Fruit fly (Drosophila melanogaster): ENCODE results near the gene CG16986.

Gene CG16986

dm6 chr3L:2636023-2636968 lies 36.2 kb downstream of the CG16986 start:
- TF ChIP-seq CG14711 (tag; optimal IDR thresholded peaks at IDR 0.05) (peak; percentile 46), Crg-1 (GFP tag; optimal IDR thresholded peaks at IDR 0.05) (no peak), tj (GFP tag; optimal IDR thresholded peaks at IDR 0.05) (peak; percentile 63), CG12768 (GFP tag; optimal IDR thresholded peaks at IDR 0.05) (peak; percentile 6), ovo (GFP tag; optimal IDR thresholded peaks at IDR 0.05) (no peak), CG7045 (GFP tag; optimal IDR thresholded peaks at IDR 0.05) (no peak), Mnt (GFP tag; optimal IDR thresholded peaks at IDR 0.05) (no peak), CG1620 (GFP tag; optimal IDR thresholded peaks at IDR 0.05) (no peak), bab1 (GFP tag; optimal IDR thresholded peaks at IDR 0.05) (peak; percentile 40), toe (GFP tag; optimal IDR thresholded peaks at IDR 0.05) (no peak), CG5204 (GFP tag; optimal IDR thresholded peaks at IDR 0.05) (no peak), CG7101 (tag; optimal IDR thresholded peaks at IDR 0.05) (no peak)

- TF ChIP-seq CG7045 (GFP tag; optimal IDR thresholded peaks at IDR 0.05) (no peak), bab1 (GFP tag; optimal IDR thresholded peaks at IDR 0.05) (no peak), Mnt (GFP tag; optimal IDR thresholded peaks at IDR 0.05) (no peak), CG5204 (GFP tag; optimal IDR thresholded peaks at IDR 0.05) (no peak), CG33017 (tag; optimal IDR thresholded peaks at IDR 0.05) (no peak), toe (GFP tag; optimal IDR thresholded peaks at IDR 0.05) (no peak), cnc (optimal IDR thresholded peaks at IDR 0.05) (no peak), cic (GFP tag; optimal IDR thresholded peaks at IDR 0.05) (no peak), Hr96 (GFP tag; optimal IDR thresholded peaks at IDR 0.05) (no peak), CG11617 (GFP tag; optimal IDR thresholded peaks at IDR 0.05) (no peak), CG1620 (GFP tag; optimal IDR thresholded peaks at IDR 0.05) (no peak), Clk (GFP tag; optimal IDR thresholded peaks at IDR 0.05) (no peak), CG12768 (GFP tag; optimal IDR thresholded peaks at IDR 0.05) (no peak), CG7101 (tag; optimal IDR thresholded peaks at IDR 0.05) (no peak), Crg-1 (GFP tag; optimal IDR thresholded peaks at IDR 0.05) (no peak), tj (GFP tag; optimal IDR thresholded peaks at IDR 0.05) (no peak), pad (GFP tag; optimal IDR thresholded peaks at IDR 0.05) (no peak), kay (GFP tag; ENCODE audit: borderline replicate concordance) (no peak), ovo (GFP tag; optimal IDR thresholded peaks at IDR 0.05) (no peak), CG14711 (tag; optimal IDR thresholded peaks at IDR 0.05) (no peak)
Measured at dm6 chr3L:2643324-2643723, 43.2 kb downstream of the CG16986 start, which contains the start of gene CG14949. Gene CG14949, minus strand, starts transcription at chr3L:2643424.

dm6 chr3L:2645068-2645467 lies 44.9 kb downstream of the CG16986 start, which contains the start of gene CG1143:
Gene CG1143, plus strand, starts transcription at chr3L:2645368.
- TF ChIP-seq CG1620 (GFP tag; optimal IDR thresholded peaks at IDR 0.05) = no peak
- TF ChIP-seq kay (GFP tag; ENCODE audit: borderline replicate concordance) = no peak
- no peak for TF ChIP-seq pad (GFP tag; optimal IDR thresholded peaks at IDR 0.05)

- TF ChIP-seq kay (GFP tag; ENCODE audit: borderline replicate concordance) (peak; percentile 85), Hr96 (GFP tag; optimal IDR thresholded peaks at IDR 0.05) (peak; percentile 14), CG7045 (GFP tag; optimal IDR thresholded peaks at IDR 0.05) (peak; percentile 49), CG33017 (tag; optimal IDR thresholded peaks at IDR 0.05) (peak; percentile 39), pad (GFP tag; optimal IDR thresholded peaks at IDR 0.05) (peak; percentile 32), toe (GFP tag; optimal IDR thresholded peaks at IDR 0.05) (no peak), Crg-1 (GFP tag; optimal IDR thresholded peaks at IDR 0.05) (no peak), CG11617 (GFP tag; optimal IDR thresholded peaks at IDR 0.05) (peak; percentile 24), cic (GFP tag; optimal IDR thresholded peaks at IDR 0.05) (peak; percentile 71), Mnt (GFP tag; optimal IDR thresholded peaks at IDR 0.05) (peak; percentile 60), CG7101 (tag; optimal IDR thresholded peaks at IDR 0.05) (peak; percentile 32), cnc (optimal IDR thresholded peaks at IDR 0.05) (no peak), CG14711 (tag; optimal IDR thresholded peaks at IDR 0.05) (peak; percentile 62), CG12768 (GFP tag; optimal IDR thresholded peaks at IDR 0.05) (peak; percentile 47)
Measured at dm6 chr3L:2647523-2648378, 47.6 kb downstream of the CG16986 start, which contains the start of gene CG1246. Gene CG1246, plus strand, starts transcription at chr3L:2648048.
